Worm (Caenorhabditis elegans): ENCODE data around the gene C37E2.3.
A peak's percentile ranks its signal among the peaks of the same experiment; 100 is the strongest.

The C37E2.3 gene

DNA sequence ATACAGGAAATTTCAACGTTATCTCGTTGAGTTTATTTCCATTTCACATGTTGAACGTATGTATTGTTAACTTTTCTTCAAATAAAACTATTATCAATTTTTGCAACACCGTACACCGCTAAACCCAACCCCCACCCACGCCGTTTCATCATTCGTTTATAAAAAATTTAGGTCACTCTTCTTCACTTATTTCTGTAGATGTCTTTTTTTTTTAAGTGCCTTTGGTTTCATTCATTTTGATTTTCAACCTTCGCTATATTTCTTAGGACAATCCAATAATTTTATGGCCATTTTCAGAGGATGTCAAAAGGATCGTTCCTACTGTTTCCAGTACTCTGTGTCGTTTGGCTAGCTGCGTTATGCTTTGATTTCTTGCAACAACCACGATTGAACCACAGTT, at the start of gene C37E2.3:
C37E2.3 (plus strand) TSS at position 301 of the 400 bp plus-strand sequence.
- no peak for TF ChIP-seq madf-9 (GFP tag; conservative IDR thresholded peaks at IDR 0.05)
- no peak for TF ChIP-seq T20F7.1 (GFP tag; optimal IDR thresholded peaks at IDR 0.05)
- TF ChIP-seq snpc-4 (tag; optimal IDR thresholded peaks at IDR 0.05) = no peak
- TF ChIP-seq nhr-76 (tag; optimal IDR thresholded peaks at IDR 0.05) = no peak
- no peak for TF ChIP-seq Y48G9A.11 (GFP tag; IDR thresholded peaks at IDR 0.05)
- TF ChIP-seq zfp-2 (tag; optimal IDR thresholded peaks at IDR 0.05) = no peak
- TF ChIP-seq nhr-11 (tag; optimal IDR thresholded peaks at IDR 0.05) = no peak
- TF ChIP-seq madf-5 (GFP tag; IDR thresholded peaks at IDR 0.05) = no peak
- TF ChIP-seq ctbp-1 (GFP tag; IDR thresholded peaks at IDR 0.05) = no peak
- TF ChIP-seq set-16 (GFP tag; IDR thresholded peaks at IDR 0.05) = no peak
- TF ChIP-seq attf-4 (tag; optimal IDR thresholded peaks at IDR 0.05) = no peak
- TF ChIP-seq sdz-12 (GFP tag; optimal IDR thresholded peaks at IDR 0.05) = no peak
- no peak for TF ChIP-seq mep-1 (tag; optimal IDR thresholded peaks at IDR 0.05)
- TF ChIP-seq pha-4 (GFP tag; IDR thresholded peaks at IDR 0.05) = no peak
- no peak for TF ChIP-seq pha-4 (tag; optimal IDR thresholded peaks at IDR 0.05)
- TF ChIP-seq ztf-11 (tag; optimal IDR thresholded peaks at IDR 0.05) = no peak
- TF ChIP-seq aha-1 (tag) = no peak
- TF ChIP-seq hmg-1.1 (GFP tag; IDR thresholded peaks at IDR 0.05) = no peak
- no peak for TF ChIP-seq gei-8 (GFP tag; optimal IDR thresholded peaks at IDR 0.05)
- no peak for TF ChIP-seq ces-1 (GFP tag; optimal IDR thresholded peaks at IDR 0.05)

DNA sequence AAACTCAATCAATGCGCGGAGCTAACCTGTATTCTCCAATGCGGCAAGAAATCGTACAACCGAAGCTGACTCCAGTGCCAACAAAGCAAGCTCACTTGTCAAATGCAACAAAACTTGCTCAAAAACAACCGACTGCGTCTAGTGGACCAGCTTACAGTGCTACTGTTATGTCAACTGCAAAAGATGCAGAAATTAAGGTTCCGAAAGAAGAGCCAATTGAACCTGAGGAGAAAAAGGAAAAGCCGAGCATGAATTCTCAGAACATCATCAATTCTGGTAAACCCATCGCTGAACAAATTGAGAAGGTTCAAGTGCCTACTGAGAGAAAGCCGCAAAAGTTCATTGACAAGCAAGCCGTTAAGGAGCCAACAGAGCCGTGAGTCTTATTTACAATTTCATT, 48.8 kb upstream of the C37E2.3 start:
- TF ChIP-seq aha-1 (tag) (peak; percentile 90), fkh-10 (GFP tag; optimal IDR thresholded peaks at IDR 0.05) (no peak)

DNA sequence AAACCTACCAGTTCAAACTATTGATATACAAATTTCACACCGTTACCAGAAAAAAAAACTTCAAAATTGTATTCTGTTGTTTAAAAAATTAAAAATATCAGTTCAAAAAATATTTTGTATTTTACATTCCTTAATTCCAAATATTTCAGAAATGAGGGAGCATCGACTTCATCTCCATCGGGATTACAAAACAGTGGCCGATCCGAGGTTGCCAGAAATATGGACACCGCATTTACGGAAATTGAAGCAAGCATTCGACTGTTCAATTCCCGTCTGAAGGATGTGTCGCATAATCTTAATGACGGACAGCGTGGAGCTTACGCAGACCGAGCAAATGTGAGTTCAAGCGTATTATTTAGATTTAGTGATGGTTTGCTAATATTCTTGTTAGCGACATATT, 47.6 kb upstream of the C37E2.3 start:
- TF ChIP-seq hlh-11 (tag; optimal IDR thresholded peaks at IDR 0.05) = no peak
- peak in 1 of 2 experiments; percentile 62 for TF ChIP-seq unc-62 (GFP tag; optimal IDR thresholded peaks at IDR 0.05 in 1 of 2)
- TF ChIP-seq unc-62 (tag; optimal IDR thresholded peaks at IDR 0.05) = no peak
- no peak for TF ChIP-seq ceh-82 (tag; optimal IDR thresholded peaks at IDR 0.05)

DNA sequence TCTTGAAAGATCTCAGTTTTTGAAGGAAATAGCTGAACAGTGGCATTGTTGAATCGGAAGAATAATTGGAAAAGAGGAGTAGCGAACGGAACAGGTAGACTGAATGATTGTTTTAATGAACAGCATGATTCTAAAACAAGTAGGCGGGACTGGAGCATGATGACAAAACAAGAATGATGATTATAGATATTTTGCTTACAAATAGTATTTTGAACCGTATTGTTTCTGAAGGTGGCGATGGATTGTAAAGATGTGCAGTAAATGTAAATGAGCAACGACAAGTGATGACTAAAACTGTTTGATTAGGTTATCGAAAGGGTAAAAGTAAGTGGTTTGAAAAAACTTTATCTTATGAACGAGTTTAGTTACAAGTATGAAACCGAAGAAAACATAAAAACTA, 46.0 kb upstream of the C37E2.3 start, which contains the start of gene F28H6.8:
F28H6.8 (minus strand) TSS at position 101 of the 400 bp plus-strand sequence.
- TF ChIP-seq arid-1 (GFP tag; conservative IDR thresholded peaks at IDR 0.05) (no peak), unc-62 (GFP tag; optimal IDR thresholded peaks at IDR 0.05 in 1 of 2) (peak in 1 of 2 experiments; percentile 71), unc-62 (tag; optimal IDR thresholded peaks at IDR 0.05) (no peak), sdz-12 (GFP tag; optimal IDR thresholded peaks at IDR 0.05) (no peak), lin-13 (GFP tag; optimal IDR thresholded peaks at IDR 0.05) (no peak)

DNA sequence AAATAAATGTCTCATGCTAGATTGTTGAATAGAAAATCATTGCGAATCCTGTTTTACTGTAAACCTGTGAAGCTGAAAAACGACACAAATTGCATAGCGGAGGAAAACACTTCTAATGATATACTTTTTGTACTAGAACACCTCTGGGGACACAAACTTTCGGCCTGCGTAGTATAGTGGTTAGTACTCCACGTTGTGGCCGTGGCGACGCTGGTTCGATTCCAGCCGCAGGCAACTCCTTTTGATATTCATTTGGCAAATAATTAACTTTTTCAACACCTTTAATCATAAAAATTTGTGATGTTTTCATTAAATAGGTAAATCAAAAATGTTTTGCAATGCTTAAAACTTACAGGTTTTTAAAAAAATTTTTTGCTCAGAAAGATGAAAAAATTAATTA, 45.4 kb upstream of the C37E2.3 start:
- TF ChIP-seq tra-1 (GFP tag; IDR thresholded peaks at IDR 0.05) (peak; percentile 42; the same call in 1 of the 2 replicates), mes-2 (tag; optimal IDR thresholded peaks at IDR 0.05; ENCODE audit: poor library complexity, severe bottlenecking) (peak; percentile 54), dmd-6 (GFP tag; IDR thresholded peaks at IDR 0.05) (peak; percentile 39), lin-13 (GFP tag; optimal IDR thresholded peaks at IDR 0.05) (no peak), lin-15B (tag; optimal IDR thresholded peaks at IDR 0.05) (no peak), lin-1 (GFP tag; IDR thresholded peaks at IDR 0.05) (peak; percentile 74; the same call in 1 of the 2 replicates), vab-7 (GFP tag; IDR thresholded peaks at IDR 0.05) (peak; percentile 68; the same call in 1 of the 2 replicates), mxl-2 (GFP tag; conservative IDR thresholded peaks at IDR 0.05) (no peak), ceh-62 (tag; optimal IDR thresholded peaks at IDR 0.05) (no peak), ztf-11 (tag; optimal IDR thresholded peaks at IDR 0.05) (no peak), cey-2 (tag; optimal IDR thresholded peaks at IDR 0.05; ENCODE audit: borderline replicate concordance, insufficient read depth) (no peak), daf-19 (GFP tag; conservative IDR thresholded peaks at IDR 0.05) (peak; percentile 74), mep-1 (tag; optimal IDR thresholded peaks at IDR 0.05) (peak; percentile 51), dmd-9 (GFP tag; IDR thresholded peaks at IDR 0.05) (no peak), egl-43 (GFP tag; IDR thresholded peaks at IDR 0.05) (peak; percentile 71; the same call in 1 of the 2 replicates), lin-38 (GFP tag; IDR thresholded peaks at IDR 0.05) (peak; percentile 60), daf-16 (GFP tag; optimal IDR thresholded peaks at IDR 0.05) (peak in 1 of 2 experiments; percentile 29), daf-16 (tag; optimal IDR thresholded peaks at IDR 0.05) (peak; percentile 51), hmg-1.1 (GFP tag; IDR thresholded peaks at IDR 0.05) (peak; percentile 52; the same call in 1 of the 2 replicates), nhr-76 (tag; optimal IDR thresholded peaks at IDR 0.05) (no peak), Y48G9A.11 (GFP tag; IDR thresholded peaks at IDR 0.05) (peak; percentile 56; the same call in 1 of the 2 replicates), aha-1 (tag) (peak; percentile 9), duxl-1 (tag; optimal IDR thresholded peaks at IDR 0.05; ENCODE audit: poor library complexity) (peak; percentile 39), daf-8 (GFP tag; IDR thresholded peaks at IDR 0.05) (no peak), ceh-82 (tag; optimal IDR thresholded peaks at IDR 0.05) (no peak)

All from whole organism, L4 larva.